Fruit fly (Drosophila melanogaster): ENCODE measurements around the gene CG9743.

The CG9743 gene

dm6 chr3R:30191462-30191874 is 11.3 kb downstream of the CG9743 start (continued):
- no peak for TF ChIP-seq CG13123 (GFP tag; optimal IDR thresholded peaks at IDR 0.05)
- TF ChIP-seq al (GFP tag; IDR thresholded peaks at IDR 0.05) = 0 out of 2 replicates have a peak, but pooled peaks have one; percentile 38
- no peak for TF ChIP-seq gt (GFP tag; IDR thresholded peaks at IDR 0.05)
- TF ChIP-seq Scr (GFP tag; IDR thresholded peaks at IDR 0.05; ENCODE audit: partially characterized antibody) = no peak
- TF ChIP-seq Poxn (GFP tag; IDR thresholded peaks at IDR 0.05) = no peak
- TF ChIP-seq ttk (GFP tag; IDR thresholded peaks at IDR 0.05) = no peak
- TF ChIP-seq CG14050 (GFP tag; IDR thresholded peaks at IDR 0.05) = no peak
- no peak for TF ChIP-seq oc (tag; optimal IDR thresholded peaks at IDR 0.05)
- no peak for TF ChIP-seq knrl (GFP tag; IDR thresholded peaks at IDR 0.05; ENCODE audit: partially characterized antibody)
- no peak for TF ChIP-seq Ravus (GFP tag; IDR thresholded peaks at IDR 0.05)
- no peak for TF ChIP-seq Gug (GFP tag; IDR thresholded peaks at IDR 0.05)
- no peak for TF ChIP-seq Bgb (GFP tag; IDR thresholded peaks at IDR 0.05; ENCODE audit: partially characterized antibody)
- TF ChIP-seq ind (GFP tag; optimal IDR thresholded peaks at IDR 0.05) = peak; percentile 23
- TF ChIP-seq insv (GFP tag; optimal IDR thresholded peaks at IDR 0.05) = no peak
- no peak for TF ChIP-seq cato (GFP tag; optimal IDR thresholded peaks at IDR 0.05; ENCODE audit: borderline replicate concordance)
- TF ChIP-seq mirr (GFP tag; optimal IDR thresholded peaks at IDR 0.05) = no peak
- no peak for TF ChIP-seq CG6254 (GFP tag; optimal IDR thresholded peaks at IDR 0.05)
- no peak for TF ChIP-seq mld (GFP tag; IDR thresholded peaks at IDR 0.05; ENCODE audit: partially characterized antibody)
- TF ChIP-seq zen (tag; optimal IDR thresholded peaks at IDR 0.05) = no peak
- TF ChIP-seq Camta (GFP tag; optimal IDR thresholded peaks at IDR 0.05) = no peak
- TF ChIP-seq CG7839 (tag; optimal IDR thresholded peaks at IDR 0.05) = peak; percentile 73
- 0 out of 2 replicates have a peak, but pooled peaks have one; percentile 5 for TF ChIP-seq CG9215 (GFP tag; IDR thresholded peaks at IDR 0.05)
- TF ChIP-seq Hr78 (GFP tag; optimal IDR thresholded peaks at IDR 0.05) = peak in 1 of 2 experiments; percentile 33
- TF ChIP-seq stwl (tag; optimal IDR thresholded peaks at IDR 0.05) = no peak
- peak; percentile 4 for TF ChIP-seq unpg (GFP tag; optimal IDR thresholded peaks at IDR 0.05)
- no peak for TF ChIP-seq CG33557 (GFP tag; optimal IDR thresholded peaks at IDR 0.05)
- no peak for TF ChIP-seq emc (GFP tag; optimal IDR thresholded peaks at IDR 0.05)
- TF ChIP-seq NFAT (GFP tag; IDR thresholded peaks at IDR 0.05) = no peak
- no peak for TF ChIP-seq da (GFP tag; optimal IDR thresholded peaks at IDR 0.05)
- TF ChIP-seq Nf-YC (tag; optimal IDR thresholded peaks at IDR 0.05) = no peak
- TF ChIP-seq CG11560 (tag; IDR thresholded peaks at IDR 0.05) = no peak
- no peak for TF ChIP-seq GATAe (GFP tag; conservative IDR thresholded peaks at IDR 0.05)
- TF ChIP-seq CG34376 (GFP tag; optimal IDR thresholded peaks at IDR 0.05) = no peak
- TF ChIP-seq CkIIα-i1 (GFP tag; IDR thresholded peaks at IDR 0.05) = no peak
- TF ChIP-seq nom (GFP tag; optimal IDR thresholded peaks at IDR 0.05) = no peak
- TF ChIP-seq Tbp (GFP tag; optimal IDR thresholded peaks at IDR 0.05) = no peak
- peak; percentile 16 for TF ChIP-seq CG8089 (GFP tag; optimal IDR thresholded peaks at IDR 0.05)
- no peak for TF ChIP-seq Mad (GFP tag; optimal IDR thresholded peaks at IDR 0.05)
- TF ChIP-seq cas (GFP tag; IDR thresholded peaks at IDR 0.05) = no peak
- TF ChIP-seq toy (GFP tag; IDR thresholded peaks at IDR 0.05) = no peak
- no peak for TF ChIP-seq pita (GFP tag; optimal IDR thresholded peaks at IDR 0.05)
- peak; percentile 29 for TF ChIP-seq phol (tag; optimal IDR thresholded peaks at IDR 0.05)
- TF ChIP-seq lmd (GFP tag; IDR thresholded peaks at IDR 0.05) = peak; percentile 68
- peak; percentile 56 for TF ChIP-seq bcd (GFP tag; optimal IDR thresholded peaks at IDR 0.05)
- TF ChIP-seq D19B (GFP tag; optimal IDR thresholded peaks at IDR 0.05) = peak; percentile 84
- TF ChIP-seq CG7963 (GFP tag; IDR thresholded peaks at IDR 0.05; ENCODE audit: partially characterized antibody) = no peak
- TF ChIP-seq CG11504 (tag; optimal IDR thresholded peaks at IDR 0.05) = peak; percentile 54
- TF ChIP-seq CG3163 (GFP tag; optimal IDR thresholded peaks at IDR 0.05) = no peak
- no peak for TF ChIP-seq Stat92E (GFP tag; optimal IDR thresholded peaks at IDR 0.05)
- no peak for TF ChIP-seq CG12236 (GFP tag; optimal IDR thresholded peaks at IDR 0.05)
- no peak for TF ChIP-seq CG7372 (GFP tag; IDR thresholded peaks at IDR 0.05)

Data from whole organism, embryonic.